Worm (Caenorhabditis elegans) whole organism, L4 larva: ENCODE results near the gene F39G3.2.

Experiments
- F44E2.7 ChIP-seq: fragments of 200-800 bp; sonication (Bioruptor generic); IDR thresholded peaks from 2 replicates; pipeline ENCODE4 v2.1.2; 2022; ENCODE audit warnings: missing genetic modification characterization, missing compliant biosample characterization
- Y48G9A.11 ChIP-seq: fragments of 200-800 bp; sonication (Bioruptor generic); IDR thresholded peaks from 2 replicates; pipeline ENCODE4 v1.3.6; 2022; ENCODE audit warnings: missing genetic modification reagents, missing genetic modification characterization, missing compliant biosample characterization
- ceh-28 ChIP-seq: fragments of 150-350 bp; optimal IDR thresholded peaks from 2 replicates; lab custom pipeline; 2014; ENCODE audit warnings: missing biosample characterization, missing genetic modification reagents, missing genetic modification characterization

- TF ChIP-seq ceh-28, result no peak
- no peak for TF ChIP-seq Y48G9A.11 (GFP tag; lab: Robert Waterston, UW)
- TF ChIP-seq F44E2.7 (GFP tag; lab: Robert Waterston, UW), result no peak
Measured at ce11 chrV:4787836-4788235, 50.2 kb downstream of the F39G3.2 start.
